Worm (Caenorhabditis elegans): ENCODE data around the gene ZC395.11.

The ZC395.11 gene

ce11 chrIII:5263299-5263993, 22.7 kb downstream of the ZC395.11 start, which contains the start of the genes C34E10.9 and hap-1:
C34E10.9 (minus strand) TSS chrIII:5263399.
hap-1 (plus strand) TSS chrIII:5263943.
- TF ChIP-seq ceh-34 (tag; optimal IDR thresholded peaks at IDR 0.05) (no peak), mec-3 (tag; optimal IDR thresholded peaks at IDR 0.05; ENCODE audit: borderline replicate concordance) (no peak), unc-55 (GFP tag; optimal IDR thresholded peaks at IDR 0.05) (no peak), unc-3 (GFP tag; conservative IDR thresholded peaks at IDR 0.05) (no peak), unc-3 (tag; optimal IDR thresholded peaks at IDR 0.05) (no peak), ceh-6 (GFP tag; optimal IDR thresholded peaks at IDR 0.05) (no peak), sox-4 (tag; optimal IDR thresholded peaks at IDR 0.05) (no peak), nfya-1 (tag; optimal IDR thresholded peaks at IDR 0.05) (no peak), ceh-30 (tag; optimal IDR thresholded peaks at IDR 0.05) (no peak), rnt-1 (tag; optimal IDR thresholded peaks at IDR 0.05) (no peak), ceh-48 (tag; optimal IDR thresholded peaks at IDR 0.05) (no peak)

ce11 chrIII:5260394-5260793, 25.7 kb downstream of the ZC395.11 start, which contains the start of gene gop-3:
gop-3 (plus strand) TSS chrIII:5260694.
- TF ChIP-seq ceh-48 (tag; optimal IDR thresholded peaks at IDR 0.05), result no peak
- no peak for TF ChIP-seq ceh-18 (tag; optimal IDR thresholded peaks at IDR 0.05)
- no peak for TF ChIP-seq lim-6 (tag; optimal IDR thresholded peaks at IDR 0.05)
- no peak for TF ChIP-seq dve-1 (tag; optimal IDR thresholded peaks at IDR 0.05)
- TF ChIP-seq ama-1 (optimal IDR thresholded peaks at IDR 0.05), result no peak
- TF ChIP-seq pqm-1 (tag; optimal IDR thresholded peaks at IDR 0.05), result no peak
- TF ChIP-seq eyg-1 (tag; optimal IDR thresholded peaks at IDR 0.05), result no peak
- no peak for TF ChIP-seq ets-4 (tag; optimal IDR thresholded peaks at IDR 0.05)
- TF ChIP-seq hlh-15 (tag; optimal IDR thresholded peaks at IDR 0.05), result no peak
- no peak for TF ChIP-seq sdc-2 (tag; optimal IDR thresholded peaks at IDR 0.05)
- no peak for TF ChIP-seq fkh-10 (GFP tag; optimal IDR thresholded peaks at IDR 0.05)
- no peak for TF ChIP-seq gmeb-2 (tag; optimal IDR thresholded peaks at IDR 0.05)
- no peak for TF ChIP-seq npax-4 (tag; optimal IDR thresholded peaks at IDR 0.05)

- TF ChIP-seq hlh-15 (tag; optimal IDR thresholded peaks at IDR 0.05), result no peak
- TF ChIP-seq C08G9.2 (tag; optimal IDR thresholded peaks at IDR 0.05), result no peak
- no peak for TF ChIP-seq fkh-10 (GFP tag; optimal IDR thresholded peaks at IDR 0.05)
- TF ChIP-seq pros-1 (tag; optimal IDR thresholded peaks at IDR 0.05), result no peak
Observed at ce11 chrIII:5258918-5259317, 27.2 kb downstream of the ZC395.11 start, which contains the start of gene gop-2. gop-2 (plus strand) TSS chrIII:5259023.

ce11 chrIII:5254108-5254507, 32.0 kb downstream of the ZC395.11 start, which contains the start of the genes sumv-1 and gop-1:
sumv-1 (minus strand) TSS chrIII:5254187.
gop-1 (plus strand) TSS chrIII:5254438.
- peak; percentile 19 for TF ChIP-seq unc-42 (tag; optimal IDR thresholded peaks at IDR 0.05)
- TF ChIP-seq ceh-24 (tag; optimal IDR thresholded peaks at IDR 0.05), result no peak

- TF ChIP-seq nhr-232 (tag; optimal IDR thresholded peaks at IDR 0.05), result no peak
- TF ChIP-seq ceh-24 (tag; optimal IDR thresholded peaks at IDR 0.05), result no peak
- TF ChIP-seq C38D4.7 (GFP tag; optimal IDR thresholded peaks at IDR 0.05), result no peak
- no peak for TF ChIP-seq unc-3 (GFP tag; conservative IDR thresholded peaks at IDR 0.05)
- no peak for TF ChIP-seq unc-3 (tag; optimal IDR thresholded peaks at IDR 0.05)
- TF ChIP-seq odd-2 (tag; optimal IDR thresholded peaks at IDR 0.05), result no peak
- TF ChIP-seq fkh-10 (GFP tag; optimal IDR thresholded peaks at IDR 0.05), result no peak
- no peak for TF ChIP-seq ceh-34 (tag; optimal IDR thresholded peaks at IDR 0.05)
- no peak for TF ChIP-seq gmeb-2 (tag; optimal IDR thresholded peaks at IDR 0.05)
- no peak for TF ChIP-seq eyg-1 (tag; optimal IDR thresholded peaks at IDR 0.05)
- no peak for TF ChIP-seq ceh-14 (tag; optimal IDR thresholded peaks at IDR 0.05)
- no peak for TF ChIP-seq unc-86 (tag; optimal IDR thresholded peaks at IDR 0.05)
Observed at ce11 chrIII:5248706-5249105, 37.4 kb downstream of the ZC395.11 start.

Measured in whole organism, late embryonic.